Worm (Caenorhabditis elegans) whole organism, L1 larva: ENCODE data around the gene F37C12.18.

Source experiments
- C04F5.9 ChIP-seq: sonication (generic microtip); optimal IDR thresholded peaks from 2 replicates; lab custom pipeline; 2016; ENCODE audit warnings: missing genetic modification characterization, missing compliant biosample characterization
- C34B4.2 ChIP-seq: sonication (generic microtip); optimal IDR thresholded peaks from 2 replicates; lab custom pipeline; 2017; ENCODE audit warnings: mild to moderate bottlenecking, missing genetic modification characterization, missing compliant biosample characterization
- alr-1 ChIP-seq: fragments of 200-800 bp; sonication (Bioruptor generic); optimal IDR thresholded peaks from 2 replicates; lab custom pipeline; 2018; ENCODE audit warnings: borderline replicate concordance, mild to moderate bottlenecking, missing genetic modification characterization, missing compliant biosample characterization
- aly-2 ChIP-seq: fragments of 150-350 bp; optimal IDR thresholded peaks from 2 replicates; lab custom pipeline; 2014; ENCODE audit warnings: missing biosample characterization, missing genetic modification characterization
- ama-1 ChIP-seq: fragments of 150-350 bp; optimal IDR thresholded peaks from 2 replicates; lab custom pipeline; 2014
- ceh-8 ChIP-seq: fragments of 200-800 bp; sonication (Bioruptor generic); optimal IDR thresholded peaks from 2 replicates; lab custom pipeline; 2018; ENCODE audit warnings: mild to moderate bottlenecking, missing genetic modification characterization, moderate library complexity, missing compliant biosample characterization
- ceh-82 ChIP-seq, 3 experiments: fragments of 150-350 bp in 1 of 3; sonication (generic microtip) in 2 of 3; optimal IDR thresholded peaks; 2 replicates each; lab custom pipeline; 2014 to 2017; ENCODE audit warnings: missing biosample characterization in 3 of 3, missing genetic modification characterization in 3 of 3
- ceh-88 ChIP-seq: fragments of 200-800 bp; sonication (Bioruptor generic); IDR thresholded peaks from 2 replicates; pipeline ENCODE4 v1.3.6; 2022; ENCODE audit warnings: missing genetic modification characterization, missing compliant biosample characterization
- ceh-90 ChIP-seq: sonication (generic microtip); optimal IDR thresholded peaks from 2 replicates; lab custom pipeline; 2016; ENCODE audit warnings: missing genetic modification characterization, missing compliant biosample characterization
- ces-1 ChIP-seq: fragments of 150-350 bp; optimal IDR thresholded peaks from 2 replicates; lab custom pipeline; 2014; ENCODE audit warnings: missing biosample characterization, missing genetic modification reagents, missing genetic modification characterization
- efl-3 ChIP-seq: fragments of 200-800 bp; sonication (Bioruptor generic); optimal IDR thresholded peaks from 2 replicates; lab custom pipeline; 2018; ENCODE audit warnings: mild to moderate bottlenecking, missing genetic modification characterization, missing compliant biosample characterization
- egl-13 ChIP-seq: sonication (generic microtip); optimal IDR thresholded peaks from 2 replicates; lab custom pipeline; 2016; ENCODE audit warnings: missing genotype, missing genetic modification reagents, missing genetic modification characterization, missing compliant biosample characterization
- egl-27 ChIP-seq, 2 experiments: fragments of 150-350 bp in 1 of 2; sonication (generic microtip); optimal IDR thresholded peaks; 3 replicates each; lab custom pipeline; 2017 to 2018; ENCODE audit warnings: missing biosample characterization in 2 of 2, missing genetic modification characterization in 2 of 2, missing genetic modification reagents in 2 of 2
- elt-2 ChIP-seq: sonication (generic microtip); optimal IDR thresholded peaks from 2 replicates; lab custom pipeline; 2016; ENCODE audit warnings: missing genetic modification characterization, mild to moderate bottlenecking, inconsistent platforms, missing compliant biosample characterization, missing genetic modification reagents
- elt-3 ChIP-seq, 6 experiments: fragments of 150-350 bp in 1 of 6; sonication (generic microtip); optimal IDR thresholded peaks; 2 replicates each; lab custom pipeline; 2017 to 2018; ENCODE audit warnings: missing biosample characterization in 6 of 6, missing genetic modification characterization in 6 of 6, inconsistent platforms in 1 of 6
- ets-5 ChIP-seq: fragments of 200-800 bp; sonication (Bioruptor generic); IDR thresholded peaks from 2 replicates; pipeline ENCODE4 v1.3.6; 2022; ENCODE audit warnings: missing genetic modification characterization, missing compliant biosample characterization
- fkh-10 ChIP-seq: sonication (generic microtip); optimal IDR thresholded peaks from 2 replicates; lab custom pipeline; 2017; ENCODE audit warnings: missing biosample characterization, missing genetic modification reagents, missing genetic modification characterization
- fkh-4 ChIP-seq: sonication (generic microtip); optimal IDR thresholded peaks from 2 replicates; lab custom pipeline; 2016; ENCODE audit warnings: missing compliant biosample characterization, missing genetic modification characterization, borderline replicate concordance
- fkh-8 ChIP-seq: sonication (generic microtip); optimal IDR thresholded peaks from 2 replicates; lab custom pipeline; 2016; ENCODE audit warnings: mild to moderate bottlenecking, missing genetic modification characterization, missing compliant biosample characterization
- hlh-17 ChIP-seq: fragments of 200-800 bp; sonication (Bioruptor generic); optimal IDR thresholded peaks from 2 replicates; lab custom pipeline; 2018; ENCODE audit warnings: missing genetic modification characterization, mild to moderate bottlenecking, missing compliant biosample characterization, moderate library complexity, borderline replicate concordance
- jun-1 ChIP-seq: fragments of 150-350 bp; optimal IDR thresholded peaks from 2 replicates; lab custom pipeline; 2014; ENCODE audit warnings: missing biosample characterization, missing genetic modification reagents, missing genetic modification characterization
- lin-13 ChIP-seq: fragments of 150-350 bp; optimal IDR thresholded peaks from 2 replicates; lab custom pipeline; 2014; ENCODE audit warnings: missing biosample characterization, missing genetic modification reagents, missing genetic modification characterization
- lin-15B ChIP-seq: fragments of 150-350 bp; sonication (generic microtip); optimal IDR thresholded peaks from 3 replicates; lab custom pipeline; 2014; ENCODE audit warnings: missing biosample characterization, missing genetic modification characterization
- lir-3 ChIP-seq: sonication (generic microtip); optimal IDR thresholded peaks from 2 replicates; lab custom pipeline; 2016; ENCODE audit warnings: mild to moderate bottlenecking, missing genetic modification characterization, moderate library complexity, missing compliant biosample characterization; ENCODE audit not compliant: poor library complexity
- lsy-2 ChIP-seq, 2 experiments: fragments of 150-350 bp; optimal IDR thresholded peaks; 2 replicates each; lab custom pipeline; 2014; ENCODE audit warnings: missing biosample characterization in 2 of 2, missing genetic modification characterization in 2 of 2
- mef-2 ChIP-seq: fragments of 150-350 bp; optimal IDR thresholded peaks from 2 replicates; lab custom pipeline; 2014; ENCODE audit warnings: missing biosample characterization, missing genetic modification characterization
- mep-1 ChIP-seq: fragments of 150-350 bp; optimal IDR thresholded peaks from 2 replicates; lab custom pipeline; 2014; ENCODE audit warnings: missing biosample characterization, missing genetic modification characterization
- nhr-11 ChIP-seq: fragments of 150-350 bp; optimal IDR thresholded peaks from 2 replicates; lab custom pipeline; 2014; ENCODE audit warnings: missing biosample characterization, missing genetic modification characterization
- nhr-12 ChIP-seq: sonication (generic microtip); optimal IDR thresholded peaks from 2 replicates; lab custom pipeline; 2017; ENCODE audit warnings: missing biosample characterization, missing genetic modification characterization
- nhr-237 ChIP-seq: fragments of 150-350 bp; optimal IDR thresholded peaks from 2 replicates; lab custom pipeline; 2014; ENCODE audit warnings: missing biosample characterization, missing genetic modification characterization
- nhr-28 ChIP-seq: fragments of 150-350 bp; optimal IDR thresholded peaks from 2 replicates; lab custom pipeline; 2014; ENCODE audit warnings: missing biosample characterization, missing genetic modification characterization
- nhr-47 ChIP-seq: sonication (generic microtip); optimal IDR thresholded peaks from 2 replicates; lab custom pipeline; 2016; ENCODE audit warnings: mild to moderate bottlenecking, missing genetic modification characterization, moderate library complexity, missing compliant biosample characterization
- nhr-76 ChIP-seq: sonication (generic microtip); optimal IDR thresholded peaks from 2 replicates; lab custom pipeline; 2017; ENCODE audit warnings: missing biosample characterization, missing genetic modification characterization
- nhr-77 ChIP-seq: fragments of 150-350 bp; optimal IDR thresholded peaks from 2 replicates; lab custom pipeline; 2014; ENCODE audit warnings: missing biosample characterization, missing genetic modification characterization
- nhr-84 ChIP-seq: sonication (generic microtip); optimal IDR thresholded peaks from 2 replicates; lab custom pipeline; 2017; ENCODE audit warnings: missing biosample characterization, missing genetic modification characterization
- nhr-90 ChIP-seq: sonication (generic microtip); optimal IDR thresholded peaks from 2 replicates; lab custom pipeline; 2016; ENCODE audit warnings: mild to moderate bottlenecking, missing genetic modification characterization, missing compliant biosample characterization; ENCODE audit not compliant: poor library complexity
- pag-3 ChIP-seq: sonication (generic microtip); optimal IDR thresholded peaks from 2 replicates; lab custom pipeline; 2017; ENCODE audit warnings: missing genetic modification characterization, mild to moderate bottlenecking, missing compliant biosample characterization, antibody characterized with exemption, borderline replicate concordance; ENCODE audit not compliant: insufficient read depth
- rnt-1 ChIP-seq: sonication (generic microtip); optimal IDR thresholded peaks from 2 replicates; lab custom pipeline; 2016; ENCODE audit warnings: mild to moderate bottlenecking, missing genetic modification characterization, moderate library complexity, missing compliant biosample characterization
- skn-1 ChIP-seq: fragments of 150-350 bp; optimal IDR thresholded peaks from 2 replicates; lab custom pipeline; 2014; ENCODE audit warnings: missing biosample characterization, missing genetic modification characterization
- snpc-4 ChIP-seq: fragments of 150-350 bp; optimal IDR thresholded peaks from 2 replicates; lab custom pipeline; 2014; ENCODE audit warnings: missing biosample characterization, missing genetic modification characterization
- snu-23 ChIP-seq: sonication (generic microtip); optimal IDR thresholded peaks from 2 replicates; lab custom pipeline; 2016; ENCODE audit warnings: missing genetic modification characterization, missing compliant biosample characterization
- sptf-1 ChIP-seq: fragments of 150-350 bp; optimal IDR thresholded peaks from 2 replicates; lab custom pipeline; 2014; ENCODE audit warnings: missing biosample characterization, missing genetic modification characterization
- sup-37 ChIP-seq: fragments of 200-800 bp; sonication (Bioruptor generic); optimal IDR thresholded peaks from 2 replicates; lab custom pipeline; 2018; ENCODE audit warnings: mild to moderate bottlenecking, missing genetic modification characterization, missing compliant biosample characterization
- swsn-7 ChIP-seq: sonication (generic microtip); optimal IDR thresholded peaks from 2 replicates; lab custom pipeline; 2016; ENCODE audit warnings: missing genetic modification characterization, missing compliant biosample characterization
- tbx-2 ChIP-seq: sonication (generic microtip); optimal IDR thresholded peaks from 2 replicates; lab custom pipeline; 2016; ENCODE audit warnings: missing genetic modification characterization, missing compliant biosample characterization
- unc-130 ChIP-seq: fragments of 150-350 bp; optimal IDR thresholded peaks from 2 replicates; lab custom pipeline; 2017; ENCODE audit warnings: missing biosample characterization, missing genetic modification characterization, inconsistent platforms
- unc-30 ChIP-seq: sonication (generic microtip); optimal IDR thresholded peaks from 2 replicates; lab custom pipeline; 2017; ENCODE audit warnings: missing biosample characterization, missing genetic modification characterization
- unc-86 ChIP-seq: sonication (generic microtip); optimal IDR thresholded peaks from 2 replicates; lab custom pipeline; 2016; ENCODE audit warnings: missing genetic modification characterization, missing compliant biosample characterization
- unc-98 ChIP-seq: fragments of 200-800 bp; sonication (Bioruptor generic); IDR thresholded peaks from 2 replicates; pipeline ENCODE4 v1.3.6; 2022; ENCODE audit warnings: missing genetic modification characterization, missing compliant biosample characterization
- xbp-1 ChIP-seq: sonication (generic microtip); optimal IDR thresholded peaks from 2 replicates; lab custom pipeline; 2016; ENCODE audit warnings: missing genetic modification characterization, missing compliant biosample characterization
- zag-1 ChIP-seq: fragments of 150-350 bp; optimal IDR thresholded peaks from 2 replicates; lab custom pipeline; 2014; ENCODE audit warnings: missing biosample characterization, missing genetic modification characterization
- ztf-11 ChIP-seq, 2 experiments: sonication (generic microtip); optimal IDR thresholded peaks; 2 replicates each; lab custom pipeline; 2016 to 2017; ENCODE audit warnings: missing genetic modification characterization in 2 of 2, missing biosample characterization in 1 of 2, missing compliant biosample characterization in 1 of 2
- ztf-4 ChIP-seq: fragments of 150-350 bp; optimal IDR thresholded peaks from 2 replicates; lab custom pipeline; 2014; ENCODE audit warnings: missing biosample characterization, missing genetic modification characterization

Gene F37C12.18

DNA sequence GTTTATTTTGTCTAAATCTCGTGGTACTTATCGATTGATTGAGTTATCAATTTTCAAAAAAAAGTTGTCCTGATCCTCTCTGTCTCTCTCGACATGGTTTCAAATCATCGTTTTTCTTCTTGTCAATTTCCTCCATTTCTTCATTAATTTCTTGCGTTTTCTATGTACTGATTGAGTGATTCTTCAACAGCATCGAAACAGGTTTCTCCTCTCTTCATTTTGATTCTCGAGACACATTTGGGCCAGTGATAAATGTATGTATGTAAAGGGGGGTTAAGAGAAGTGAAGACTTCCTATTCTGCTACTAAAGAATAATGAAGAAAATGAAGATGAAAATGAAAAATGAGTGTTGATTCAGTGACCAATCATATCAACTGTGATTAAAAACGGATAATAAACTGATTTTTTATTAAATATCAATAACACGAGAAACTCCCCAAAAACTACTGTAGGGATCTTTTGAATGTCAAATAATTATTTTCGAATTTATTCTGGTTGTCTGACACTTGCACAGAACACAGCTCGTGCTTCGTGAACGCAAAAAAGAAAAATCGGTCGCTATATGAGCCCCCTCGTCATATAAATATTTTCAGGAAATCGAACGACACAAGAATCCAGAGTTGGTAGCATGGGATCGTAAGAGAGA lies 8.0 kb upstream of the F37C12.18 start:
- TF ChIP-seq jun-1 = no peak
- no peak for TF ChIP-seq nhr-47 (tag; lab: Kevin White, UChicago)
- no peak for TF ChIP-seq unc-30 (tag; lab: Kevin White, UChicago)
- peak; percentile 34 for TF ChIP-seq mep-1 (tag; lab: Kevin White, UChicago)
- no peak for TF ChIP-seq unc-130 (tag; lab: Kevin White, UChicago)
- no peak for TF ChIP-seq unc-98 (GFP tag; lab: Robert Waterston, UW)
- TF ChIP-seq egl-13 = no peak
- no peak for TF ChIP-seq nhr-237 (tag; lab: Kevin White, UChicago)
- no peak for TF ChIP-seq hlh-17
- no peak for TF ChIP-seq lin-13 (GFP tag; lab: Kevin White, UChicago)
- TF ChIP-seq snu-23 (GFP tag; lab: Kevin White, UChicago) = peak; percentile 56
- TF ChIP-seq ztf-11 (tag; optimal IDR thresholded peaks at IDR 0.05; lab: Kevin White, UChicago) = no peak
- no peak for TF ChIP-seq nhr-76 (tag; lab: Kevin White, UChicago)
- TF ChIP-seq skn-1 (tag; lab: Kevin White, UChicago) = no peak
- TF ChIP-seq nhr-77 (tag; lab: Kevin White, UChicago) = no peak
- peak in 1 of 2 experiments; percentile 57 for TF ChIP-seq lsy-2 (tag; optimal IDR thresholded peaks at IDR 0.05; lab: Kevin White, UChicago)
- TF ChIP-seq ceh-8 (GFP tag; lab: Kevin White, UChicago) = no peak
- TF ChIP-seq ztf-4 (tag; lab: Kevin White, UChicago) = no peak
- no peak for TF ChIP-seq aly-2 (tag; lab: Kevin White, UChicago)
- TF ChIP-seq C04F5.9 (tag; lab: Kevin White, UChicago) = no peak
- no peak for TF ChIP-seq nhr-12 (tag; lab: Kevin White, UChicago)
- no peak for TF ChIP-seq alr-1 (tag; lab: Kevin White, UChicago)
- no peak for TF ChIP-seq snpc-4 (tag; lab: Kevin White, UChicago)
- peak in 3 of 6 experiments; percentile 44 to 76 (median 61) for TF ChIP-seq elt-3 (tag; optimal IDR thresholded peaks at IDR 0.05; lab: Kevin White, UChicago)
- TF ChIP-seq ets-5 = no peak
- TF ChIP-seq C34B4.2 = no peak
- TF ChIP-seq fkh-10 (GFP tag; lab: Kevin White, UChicago) = no peak
- no peak for TF ChIP-seq pag-3 (tag; lab: Kevin White, UChicago)
- no peak for TF ChIP-seq unc-86
- no peak for TF ChIP-seq sptf-1 (tag; lab: Kevin White, UChicago)
- TF ChIP-seq lir-3 (tag; lab: Kevin White, UChicago) = no peak
- no peak for TF ChIP-seq nhr-28
- TF ChIP-seq tbx-2 (tag; lab: Kevin White, UChicago) = peak; percentile 36
- TF ChIP-seq zag-1 (tag; lab: Kevin White, UChicago) = no peak
- peak in 1 of 2 experiments; percentile 6 for TF ChIP-seq egl-27 (tag; optimal IDR thresholded peaks at IDR 0.05; lab: Kevin White, UChicago)
- TF ChIP-seq nhr-90 (tag; lab: Kevin White, UChicago) = peak; percentile 36
- TF ChIP-seq ceh-90 = no peak
- no peak for TF ChIP-seq nhr-84 (tag; lab: Kevin White, UChicago)
- no peak for TF ChIP-seq mef-2
- TF ChIP-seq fkh-4 = no peak
- TF ChIP-seq sup-37 (GFP tag; lab: Kevin White, UChicago) = no peak
- no peak for TF ChIP-seq elt-2 (tag; lab: Kevin White, UChicago)
- no peak for TF ChIP-seq ces-1 (GFP tag; lab: Kevin White, UChicago)
- no peak for TF ChIP-seq ceh-82 (tag; optimal IDR thresholded peaks at IDR 0.05; lab: Kevin White, UChicago)
- no peak for TF ChIP-seq efl-3 (GFP tag; lab: Kevin White, UChicago)
- TF ChIP-seq ama-1 (lab: Kevin White, UChicago) = no peak
- TF ChIP-seq lin-15B (tag; lab: Kevin White, UChicago) = no peak
- TF ChIP-seq fkh-8 (tag; lab: Kevin White, UChicago) = no peak
- no peak for TF ChIP-seq nhr-11 (tag; lab: Kevin White, UChicago)
- TF ChIP-seq xbp-1 (tag; lab: Kevin White, UChicago) = no peak
- no peak for TF ChIP-seq swsn-7 (tag; lab: Kevin White, UChicago)
- TF ChIP-seq ceh-88 = no peak
- TF ChIP-seq rnt-1 (tag; lab: Kevin White, UChicago) = no peak
